Worm (Caenorhabditis elegans) whole organism, L4 larva: Measurements from ENCODE around the gene zip-6.

Source experiments
- lin-15B ChIP-seq: fragments of 150-350 bp; sonication (generic microtip); optimal IDR thresholded peaks from 3 replicates; lab custom pipeline; 2014; ENCODE audit warnings: missing biosample characterization, missing genetic modification characterization
- nhr-77 ChIP-seq: fragments of 150-350 bp; optimal IDR thresholded peaks from 2 replicates; lab custom pipeline; 2014; ENCODE audit warnings: missing biosample characterization, missing genetic modification characterization

- no peak for TF ChIP-seq lin-15B
- no peak for TF ChIP-seq nhr-77 (tag; lab: Kevin White, UChicago)
Observed at ce11 chrIV:11235755-11236154, 17.8 kb upstream of the zip-6 start.
